Worm (Caenorhabditis elegans) whole organism, L4/young adult: Measurements from ENCODE around the gene W03F9.11.

Source experiments
- W03F9.2 ChIP-seq: fragments of 150-350 bp; optimal IDR thresholded peaks from 2 replicates; lab custom pipeline; 2014; ENCODE audit warnings: missing biosample characterization, missing genetic modification characterization
- dao-5 ChIP-seq: sonication (generic microtip); optimal IDR thresholded peaks from 2 replicates; lab custom pipeline; 2016; ENCODE audit warnings: missing genotype, missing genetic modification characterization, moderate library complexity, missing compliant biosample characterization
- him-1 ChIP-seq: sonication (generic microtip); optimal IDR thresholded peaks from 2 replicates; lab custom pipeline; 2016; ENCODE audit warnings: missing genotype, missing genetic modification reagents, missing genetic modification characterization, missing compliant biosample characterization

The W03F9.11 gene

DNA sequence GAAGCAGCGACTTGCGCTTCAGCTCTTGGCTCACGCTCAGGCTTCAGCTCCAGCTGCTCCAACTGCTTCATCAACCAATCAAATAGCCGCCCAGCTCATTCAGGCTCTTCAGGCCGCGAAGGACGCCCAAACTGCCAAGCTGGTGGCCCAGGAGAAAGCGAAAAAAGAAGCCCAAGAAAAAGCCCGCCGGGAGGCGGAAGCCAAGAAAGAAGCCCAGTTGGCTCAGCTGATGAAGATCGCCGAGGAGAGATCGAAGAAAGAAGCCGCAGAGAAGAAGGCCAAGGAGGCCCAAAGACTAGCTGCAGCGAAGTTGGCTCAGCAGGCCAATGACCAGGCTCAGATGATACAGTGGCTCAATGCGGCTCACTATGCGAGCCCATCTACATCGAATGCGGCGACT, 24.9 kb downstream of the W03F9.11 start:
- TF ChIP-seq W03F9.2 (tag; lab: Kevin White, UChicago) (no peak), dao-5 (tag; lab: Kevin White, UChicago) (no peak), him-1 (tag; lab: Kevin White, UChicago) (no peak)

DNA sequence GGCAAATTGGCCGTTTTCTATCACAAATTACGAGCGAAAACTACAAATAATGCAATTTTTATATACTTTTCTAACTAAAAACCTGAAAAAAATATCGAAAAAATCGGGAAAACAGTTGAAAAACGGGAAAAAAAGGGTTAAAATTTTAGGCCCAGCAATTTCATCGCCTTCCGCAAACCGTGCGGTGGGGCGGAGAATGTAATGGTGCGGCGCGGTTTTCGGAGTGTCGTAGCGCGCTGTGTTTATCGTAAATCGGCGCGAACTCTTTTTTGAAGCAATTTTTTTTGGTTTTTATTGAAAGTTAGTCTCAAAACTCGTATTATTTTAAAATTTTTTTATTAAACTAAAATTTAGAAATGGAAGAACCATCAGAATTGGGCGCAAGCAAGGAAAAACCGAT, 36.7 kb downstream of the W03F9.11 start, which contains the start of gene picd-1:
TSS of gene picd-1 (plus strand) at position 352 of the 400 bp plus-strand sequence.
- TF ChIP-seq him-1 (tag; lab: Kevin White, UChicago): no peak
- peak; percentile 96 for TF ChIP-seq W03F9.2 (tag; lab: Kevin White, UChicago)

DNA sequence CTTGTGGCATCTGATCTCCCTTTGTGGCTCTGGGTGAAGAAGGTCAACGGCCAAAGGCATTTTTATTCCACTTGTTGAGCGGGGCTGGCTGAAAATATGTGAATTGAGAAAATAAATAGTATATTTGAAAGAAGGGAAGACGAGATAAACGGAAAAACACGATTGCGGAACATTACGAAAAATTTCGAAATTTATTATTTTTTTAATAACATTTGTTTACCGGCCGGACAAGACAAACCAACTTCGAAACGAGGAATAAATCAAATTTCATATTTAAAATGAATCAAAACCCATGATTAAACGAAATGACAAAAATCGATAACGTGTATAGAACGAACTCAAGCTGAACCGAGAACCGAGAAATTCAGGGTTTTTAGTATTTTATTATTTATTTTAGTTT, 37.2 kb downstream of the W03F9.11 start, which contains the start of gene rps-27:
TSS of gene rps-27 (minus strand) at position 101 of the 400 bp plus-strand sequence.
- no peak for TF ChIP-seq W03F9.2 (tag; lab: Kevin White, UChicago)
- no peak for TF ChIP-seq him-1 (tag; lab: Kevin White, UChicago)
- no peak for TF ChIP-seq dao-5 (tag; lab: Kevin White, UChicago)

DNA sequence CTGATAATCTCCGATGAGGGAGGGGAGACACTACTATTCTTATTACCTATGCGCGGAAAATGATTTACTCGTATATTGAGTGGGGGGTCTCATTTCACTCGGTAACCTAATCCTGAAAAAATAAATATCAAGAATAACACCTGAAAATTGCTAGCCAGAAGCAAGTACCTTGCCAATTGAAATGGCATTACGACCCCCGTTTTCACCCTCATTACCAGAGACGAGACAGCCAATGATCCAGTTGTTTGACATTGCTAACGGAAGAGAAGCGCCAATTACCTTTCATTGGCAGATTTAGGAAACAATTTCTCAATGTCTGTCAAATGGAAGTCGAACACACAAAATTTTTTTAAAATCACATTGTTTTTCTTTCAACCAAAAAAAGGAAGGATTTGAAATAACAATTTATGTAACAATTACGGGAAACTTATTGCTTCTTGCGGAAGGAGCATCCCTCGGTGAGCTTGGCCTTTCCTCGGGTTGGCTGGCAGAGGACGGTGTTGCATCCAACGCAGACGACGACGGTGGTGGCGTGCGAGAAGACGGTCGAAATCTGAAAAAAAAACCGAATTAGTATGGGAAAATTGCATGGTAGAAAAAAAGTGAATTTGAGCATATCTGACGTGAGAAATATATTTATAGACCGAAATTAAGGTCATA, 38.0 kb downstream of the W03F9.11 start:
- TF ChIP-seq dao-5 (tag; lab: Kevin White, UChicago): no peak
- no peak for TF ChIP-seq W03F9.2 (tag; lab: Kevin White, UChicago)
- TF ChIP-seq him-1 (tag; lab: Kevin White, UChicago): no peak

DNA sequence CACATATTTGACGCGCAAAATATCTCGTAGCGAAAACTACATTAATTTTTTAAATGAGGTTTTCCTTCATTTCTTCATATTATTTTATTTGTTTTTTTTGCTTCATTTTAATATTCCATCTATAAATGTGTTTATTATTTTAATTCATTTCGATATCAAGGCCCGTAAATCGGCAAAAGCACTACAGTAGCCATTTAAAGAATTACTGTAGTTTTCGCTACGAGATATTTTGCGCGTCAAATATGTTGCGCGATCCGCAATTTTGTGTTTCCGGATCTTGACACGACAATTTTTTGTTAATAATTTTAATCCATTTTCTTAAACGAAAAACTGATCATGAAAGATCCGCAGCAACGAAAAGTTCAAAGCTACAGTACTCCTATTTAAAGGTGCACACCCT, 39.0 kb downstream of the W03F9.11 start:
- TF ChIP-seq W03F9.2 (tag; lab: Kevin White, UChicago) (no peak), dao-5 (tag; lab: Kevin White, UChicago) (no peak), him-1 (tag; lab: Kevin White, UChicago) (no peak)
